Fruit fly (Drosophila melanogaster): ENCODE data around the gene Rpn3.

The Rpn3 gene

DNA sequence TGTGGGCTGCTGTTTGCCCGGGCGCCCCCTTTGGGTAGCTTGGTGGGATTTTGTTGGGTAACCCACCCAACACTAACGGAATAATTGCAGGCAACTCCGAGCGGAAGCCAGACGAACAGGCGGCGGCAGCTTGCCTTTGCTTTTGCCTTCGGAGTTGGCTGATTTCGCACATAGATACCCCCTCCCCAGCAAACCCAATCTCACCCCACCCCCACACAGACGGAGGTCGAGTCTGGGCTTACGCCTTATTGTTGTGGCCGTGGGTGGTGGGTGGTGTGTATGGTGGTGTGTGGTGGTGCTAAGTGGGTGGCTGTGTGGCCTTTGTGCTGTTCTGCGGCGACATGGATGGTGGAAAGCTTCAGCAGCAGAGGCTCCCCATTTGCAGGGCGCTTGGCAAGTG is 36.0 kb upstream of the Rpn3 start (continued):
- no peak for TF ChIP-seq hbn (GFP tag; IDR thresholded peaks at IDR 0.05; ENCODE audit: partially characterized antibody)
- no peak for TF ChIP-seq ato (GFP tag; IDR thresholded peaks at IDR 0.05; ENCODE audit: partially characterized antibody)
- TF ChIP-seq CG3847 (GFP tag; IDR thresholded peaks at IDR 0.05): 0 out of 2 replicates have a peak, but pooled peaks have one; percentile 10
- TF ChIP-seq CG3995 (GFP tag; optimal IDR thresholded peaks at IDR 0.05): no peak
- TF ChIP-seq CG11398 (GFP tag; optimal IDR thresholded peaks at IDR 0.05): no peak
- TF ChIP-seq zfh1 (GFP tag; IDR thresholded peaks at IDR 0.05): no peak
- TF ChIP-seq sob (GFP tag; IDR thresholded peaks at IDR 0.05): no peak
- no peak for TF ChIP-seq mld (GFP tag; IDR thresholded peaks at IDR 0.05; ENCODE audit: partially characterized antibody)
- no peak for TF ChIP-seq trh (GFP tag; optimal IDR thresholded peaks at IDR 0.05)
- no peak for TF ChIP-seq pita (GFP tag; optimal IDR thresholded peaks at IDR 0.05)
- TF ChIP-seq odd (GFP tag; optimal IDR thresholded peaks at IDR 0.05): no peak
- TF ChIP-seq mirr (GFP tag; optimal IDR thresholded peaks at IDR 0.05): peak; percentile 37
- TF ChIP-seq abd-A (tag; optimal IDR thresholded peaks at IDR 0.05): peak; percentile 91
- no peak for TF ChIP-seq CG8281 (tag; optimal IDR thresholded peaks at IDR 0.05)
- TF ChIP-seq CG10543 (GFP tag; optimal IDR thresholded peaks at IDR 0.05): peak; percentile 66
- TF ChIP-seq CG6813 (GFP tag; optimal IDR thresholded peaks at IDR 0.05): no peak
- TF ChIP-seq CG12236 (GFP tag; optimal IDR thresholded peaks at IDR 0.05): no peak
- no peak for TF ChIP-seq Scr (GFP tag; IDR thresholded peaks at IDR 0.05; ENCODE audit: partially characterized antibody)
- TF ChIP-seq CG1647 (GFP tag; optimal IDR thresholded peaks at IDR 0.05): no peak
- no peak for TF ChIP-seq H15 (GFP tag; IDR thresholded peaks at IDR 0.05)
- TF ChIP-seq Med (GFP tag): peak; percentile 54
- TF ChIP-seq fd64A (GFP tag; optimal IDR thresholded peaks at IDR 0.05): no peak
- peak; percentile 96 for TF ChIP-seq Hey (tag; optimal IDR thresholded peaks at IDR 0.05)
- TF ChIP-seq CG13894 (tag; optimal IDR thresholded peaks at IDR 0.05): peak; percentile 49
- TF ChIP-seq gsb-n (tag; optimal IDR thresholded peaks at IDR 0.05): no peak

dm6 chr2L:19017060-19017459 is 34.5 kb upstream of the Rpn3 start:
- TF ChIP-seq Hey (tag; optimal IDR thresholded peaks at IDR 0.05) (peak; percentile 42), abd-A (tag; optimal IDR thresholded peaks at IDR 0.05) (peak; percentile 91), lab (GFP tag; optimal IDR thresholded peaks at IDR 0.05) (peak; percentile 18), fd102C (GFP tag; optimal IDR thresholded peaks at IDR 0.05) (no peak), CG10431 (GFP tag; optimal IDR thresholded peaks at IDR 0.05) (no peak), CG9797 (GFP tag; optimal IDR thresholded peaks at IDR 0.05) (no peak), CG10543 (GFP tag; optimal IDR thresholded peaks at IDR 0.05) (peak; percentile 23), CG18599 (GFP tag; optimal IDR thresholded peaks at IDR 0.05) (peak; percentile 8), so (GFP tag; IDR thresholded peaks at IDR 0.05) (no peak)

DNA sequence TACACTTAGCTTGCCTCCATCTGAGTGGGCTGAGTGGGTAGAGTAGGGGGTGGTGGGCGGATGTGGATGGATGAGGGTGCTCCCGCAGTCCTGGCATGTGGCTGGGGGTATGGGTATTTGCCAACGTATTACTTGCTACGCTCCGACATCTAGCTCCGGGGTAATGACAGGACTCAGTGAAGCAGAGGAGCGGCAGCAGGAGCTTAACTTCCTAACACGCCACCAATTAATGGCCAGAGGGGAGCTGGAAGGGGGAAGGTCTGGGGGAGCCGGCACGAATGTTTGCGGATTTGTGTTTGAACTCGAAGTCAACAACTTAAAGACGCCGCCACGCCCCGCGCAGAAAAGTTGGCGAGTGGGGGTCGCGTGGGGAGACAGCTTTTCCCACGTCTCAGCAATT is 33.3 kb upstream of the Rpn3 start:
- TF ChIP-seq stwl (tag; optimal IDR thresholded peaks at IDR 0.05): no peak
- TF ChIP-seq CG30020 (tag; optimal IDR thresholded peaks at IDR 0.05): no peak
- TF ChIP-seq sd (tag; optimal IDR thresholded peaks at IDR 0.05): peak; percentile 4
- TF ChIP-seq CG15073 (GFP tag; optimal IDR thresholded peaks at IDR 0.05): no peak
- no peak for TF ChIP-seq CG2120 (GFP tag; optimal IDR thresholded peaks at IDR 0.05)
- no peak for TF ChIP-seq CG16813 (GFP tag; IDR thresholded peaks at IDR 0.05; ENCODE audit: partially characterized antibody)
- no peak for TF ChIP-seq ab (GFP tag; optimal IDR thresholded peaks at IDR 0.05)
- peak; percentile 32 for TF ChIP-seq oc (tag; optimal IDR thresholded peaks at IDR 0.05)
- TF ChIP-seq mirr (GFP tag; optimal IDR thresholded peaks at IDR 0.05): peak; percentile 73
- TF ChIP-seq Hey (tag; optimal IDR thresholded peaks at IDR 0.05): peak; percentile 92
- TF ChIP-seq CG18599 (GFP tag; optimal IDR thresholded peaks at IDR 0.05): peak; percentile 53
- TF ChIP-seq CG12071 (GFP tag; optimal IDR thresholded peaks at IDR 0.05): peak; percentile 22
- TF ChIP-seq nerfin-1 (tag; optimal IDR thresholded peaks at IDR 0.05): peak; percentile 19
- peak; percentile 7 for TF ChIP-seq Med (GFP tag)
- TF ChIP-seq Ptx1 (GFP tag; IDR thresholded peaks at IDR 0.05): 0 out of 2 replicates have a peak, but pooled peaks have one; percentile 18
- TF ChIP-seq CG6689 (GFP tag; IDR thresholded peaks at IDR 0.05): no peak
- no peak for TF ChIP-seq CkIIα-i1 (GFP tag; IDR thresholded peaks at IDR 0.05)
- peak; percentile 70 for TF ChIP-seq crol (GFP tag; IDR thresholded peaks at IDR 0.05)
- no peak for TF ChIP-seq ash1 (GFP tag; optimal IDR thresholded peaks at IDR 0.05)
- TF ChIP-seq abd-A (tag; optimal IDR thresholded peaks at IDR 0.05): peak; percentile 92
- TF ChIP-seq CG10543 (GFP tag; optimal IDR thresholded peaks at IDR 0.05): peak; percentile 74
- no peak for TF ChIP-seq CG1602 (GFP tag; optimal IDR thresholded peaks at IDR 0.05)
- TF ChIP-seq Meics (GFP tag; optimal IDR thresholded peaks at IDR 0.05): no peak
